Fruit fly (Drosophila melanogaster): ENCODE results near the gene CG12702.
A peak's percentile ranks its signal among the peaks of the same experiment; 100 is the strongest.

CG12702 gene

DNA sequence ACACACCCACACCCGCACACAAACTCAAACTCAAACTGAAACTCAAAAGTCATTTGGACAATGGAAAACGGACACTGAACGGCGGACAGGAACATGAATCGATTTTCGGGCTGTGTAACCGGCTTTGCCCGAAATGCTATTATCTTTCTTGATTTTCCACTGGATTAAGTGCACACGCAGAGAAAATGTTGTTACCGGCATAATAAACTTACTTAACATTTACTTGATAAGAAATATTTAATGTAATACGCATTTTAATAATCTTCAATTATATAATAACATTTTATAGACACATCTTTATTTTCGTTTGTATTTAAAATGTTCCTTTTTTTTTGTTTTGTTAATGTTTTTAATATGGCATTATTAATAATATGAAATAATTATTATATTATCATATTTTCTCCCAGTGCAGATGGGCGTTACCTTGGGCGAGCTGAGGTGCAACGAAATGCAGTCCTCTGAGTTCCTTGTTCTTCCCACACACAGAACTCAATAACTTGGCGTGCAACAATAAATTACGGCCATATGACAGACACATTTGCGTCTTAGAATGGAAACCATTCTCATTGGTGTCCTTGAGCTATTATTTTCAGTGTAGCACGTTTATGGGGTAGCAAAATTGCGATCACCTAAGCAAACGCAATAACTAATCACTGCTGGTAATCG, at the start of gene CG12702:
Gene CG12702, minus strand, starts transcription at position 51 of the 666 bp plus-strand sequence.
- TF ChIP-seq CTCF (optimal IDR thresholded peaks at IDR 0.05) (no peak), CG8478 (optimal IDR thresholded peaks at IDR 0.05) (no peak)

DNA sequence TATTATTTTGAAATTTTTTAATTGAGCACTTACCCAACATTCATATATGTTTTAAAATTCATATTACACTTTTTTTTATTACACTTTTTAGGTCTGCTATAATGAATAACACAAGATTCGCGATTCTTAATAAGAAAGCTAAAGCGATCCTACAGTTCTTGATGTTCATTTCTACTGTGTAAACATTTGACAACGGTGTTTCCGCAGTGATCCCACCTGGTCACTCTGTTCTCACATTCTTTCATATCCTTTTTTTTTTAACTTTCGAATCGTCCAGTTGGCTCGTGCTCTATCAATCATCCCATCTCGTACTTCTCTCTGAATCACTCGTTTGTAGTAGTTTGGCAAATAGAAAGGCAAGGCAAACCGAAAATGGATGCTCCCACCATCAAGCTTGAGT, 47.8 kb upstream of the CG12702 start, which contains the start of gene SkpD:
Gene SkpD, plus strand, starts transcription at position 301 of the 400 bp plus-strand sequence.
- TF ChIP-seq CTCF (optimal IDR thresholded peaks at IDR 0.05) (no peak), CG8478 (optimal IDR thresholded peaks at IDR 0.05) (no peak)

DNA sequence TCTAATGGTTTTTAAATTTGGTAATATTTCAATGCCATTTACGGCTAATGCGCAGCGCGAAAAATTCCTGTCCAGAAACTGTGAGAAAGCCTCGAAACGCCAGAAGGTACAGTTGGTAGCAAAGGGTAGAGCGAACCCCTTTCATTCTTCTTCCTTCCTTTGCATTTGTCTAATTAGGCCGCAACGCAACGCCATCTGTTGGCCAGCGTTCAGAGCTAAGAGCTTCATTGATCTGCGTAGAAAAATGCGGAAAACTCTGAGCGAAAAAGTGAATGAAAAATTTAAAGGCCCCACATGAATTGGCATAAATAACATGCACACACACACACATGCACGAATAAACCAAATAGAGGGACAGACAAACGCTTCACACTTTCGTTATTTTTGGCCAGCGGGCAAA, 46.4 kb upstream of the CG12702 start:
- TF ChIP-seq CG8478 (optimal IDR thresholded peaks at IDR 0.05) (no peak), CTCF (optimal IDR thresholded peaks at IDR 0.05) (peak; percentile 53 to 58)

DNA sequence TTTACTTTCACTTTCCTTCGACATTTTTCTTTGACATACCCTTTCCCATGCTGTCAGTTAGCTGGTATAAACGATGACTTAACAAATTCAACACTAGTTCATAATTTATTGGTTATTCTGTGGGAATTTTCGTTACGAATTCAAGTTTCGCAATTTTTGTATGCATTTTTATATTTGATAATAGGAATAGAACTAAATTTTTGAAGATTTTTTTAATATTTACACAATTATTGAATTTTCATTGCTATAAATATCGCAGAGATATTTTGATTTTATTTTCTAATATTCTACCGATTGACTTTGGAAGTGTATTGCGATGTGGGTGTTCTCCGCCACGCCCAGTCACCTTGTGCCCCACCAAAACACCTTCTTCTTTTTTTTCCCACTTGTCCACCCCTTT, 41.5 kb upstream of the CG12702 start:
- no peak for TF ChIP-seq CG8478 (optimal IDR thresholded peaks at IDR 0.05)
- TF ChIP-seq CTCF (optimal IDR thresholded peaks at IDR 0.05), result no peak

DNA sequence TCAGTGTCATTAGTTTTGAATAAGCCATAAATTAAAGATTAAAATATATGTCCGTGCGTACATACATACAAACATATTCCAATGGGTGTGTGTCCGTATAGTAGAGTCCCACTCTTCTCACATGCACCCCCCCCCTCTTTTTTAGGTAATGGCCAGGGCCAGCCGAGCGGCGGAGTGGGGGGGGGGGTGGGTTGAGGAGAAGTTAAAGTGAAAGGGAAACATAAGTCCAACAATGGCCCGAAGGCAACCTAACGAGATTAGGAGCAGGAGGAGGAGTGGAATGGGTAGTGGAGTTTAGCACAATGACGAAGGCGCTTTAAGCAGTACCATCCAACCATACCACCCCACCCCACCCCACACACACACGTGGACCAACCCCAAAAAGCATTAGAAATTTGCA, 31.1 kb upstream of the CG12702 start:
- TF ChIP-seq CTCF (optimal IDR thresholded peaks at IDR 0.05) (no peak), CG8478 (optimal IDR thresholded peaks at IDR 0.05) (no peak)

DNA sequence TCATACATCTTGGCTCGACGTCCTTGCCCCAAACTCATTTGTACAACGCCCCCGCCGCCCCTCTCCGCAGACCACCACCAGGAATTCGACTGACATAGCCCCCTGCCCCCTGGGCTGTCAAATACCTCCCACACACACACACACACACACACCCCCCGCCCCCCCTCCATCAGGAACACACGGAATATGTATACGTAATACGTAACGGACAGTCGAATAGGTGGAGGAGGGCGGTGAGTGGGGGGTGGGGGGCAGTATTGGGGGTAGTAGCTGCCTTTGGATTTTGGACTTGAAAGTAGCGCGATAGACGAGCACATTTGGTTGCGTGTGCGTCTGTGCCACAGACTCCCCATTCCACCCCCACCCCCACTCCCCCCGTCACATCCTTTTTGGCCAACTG, 27.9 kb upstream of the CG12702 start:
- TF ChIP-seq CTCF (optimal IDR thresholded peaks at IDR 0.05), result no peak
- no peak for TF ChIP-seq CG8478 (optimal IDR thresholded peaks at IDR 0.05)

DNA sequence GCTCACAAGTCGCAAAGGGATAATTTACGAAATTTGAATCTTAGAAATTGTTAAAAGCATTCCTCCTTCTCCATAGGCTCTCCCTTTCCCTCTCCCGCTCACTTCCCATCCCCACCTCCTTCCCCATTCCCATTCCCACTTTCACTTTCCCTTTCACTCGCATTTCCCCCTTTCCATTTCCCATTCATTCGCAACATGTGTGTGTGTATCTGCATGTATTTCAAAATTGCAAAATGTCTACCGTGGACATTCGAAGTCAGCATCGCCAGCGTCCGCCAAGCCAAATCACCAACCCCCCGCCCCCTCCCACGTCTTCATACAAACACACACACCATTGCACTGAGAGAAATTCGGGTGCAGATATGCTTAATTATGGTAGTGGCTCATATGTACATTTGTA, 27.2 kb upstream of the CG12702 start:
- TF ChIP-seq CG8478 (optimal IDR thresholded peaks at IDR 0.05) (no peak), CTCF (optimal IDR thresholded peaks at IDR 0.05) (no peak)

DNA sequence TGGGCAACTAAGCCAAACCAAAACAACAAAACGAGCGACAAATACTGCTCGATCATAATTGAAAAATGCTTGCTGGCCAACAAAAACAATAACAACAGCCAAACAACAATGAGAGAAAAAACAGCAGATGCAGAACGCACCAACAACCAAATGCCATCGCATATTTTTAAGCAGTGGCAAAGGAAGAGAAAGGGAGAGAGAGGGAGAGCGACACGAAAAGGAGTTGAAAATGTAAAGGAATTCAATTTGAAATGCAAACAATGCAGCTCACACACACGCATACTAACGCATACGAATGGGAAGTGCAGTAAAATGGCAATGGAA, 23.9 kb upstream of the CG12702 start:
- TF ChIP-seq CTCF (optimal IDR thresholded peaks at IDR 0.05) (no peak), CG8478 (optimal IDR thresholded peaks at IDR 0.05) (no peak)

DNA sequence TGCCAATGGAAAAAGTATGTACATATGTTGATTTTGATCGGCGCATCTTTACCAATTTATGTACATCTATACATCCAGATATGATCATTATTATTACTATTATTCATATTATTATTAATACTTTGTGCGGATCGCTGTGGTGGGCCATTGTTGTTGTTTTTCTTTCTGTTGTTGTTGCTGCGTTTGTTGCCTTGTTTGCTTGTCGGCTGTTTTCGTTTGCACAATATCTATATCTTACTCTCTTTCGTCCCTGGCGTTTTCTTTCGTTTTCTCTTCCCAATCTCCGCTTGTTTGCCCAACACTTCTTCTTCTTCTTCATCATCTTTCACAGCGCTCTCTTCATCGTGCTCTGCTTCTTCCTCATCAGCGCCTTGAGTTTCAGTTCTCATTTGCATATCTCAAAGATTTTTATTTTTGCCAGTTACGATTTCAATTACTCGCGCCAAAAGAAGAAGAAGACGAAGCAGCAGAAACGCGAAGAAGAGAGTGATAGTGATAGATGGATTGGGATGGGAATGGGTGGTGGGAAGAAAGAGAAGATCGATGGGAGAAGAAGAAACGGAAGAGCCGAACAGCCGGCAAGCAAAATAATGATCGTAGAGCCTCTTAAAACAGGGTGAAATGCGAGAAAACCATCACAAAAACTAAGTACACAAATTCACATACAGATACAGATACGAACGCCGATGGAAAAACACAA, 23.4 kb upstream of the CG12702 start:
- TF ChIP-seq CG8478 (optimal IDR thresholded peaks at IDR 0.05), result no peak

DNA sequence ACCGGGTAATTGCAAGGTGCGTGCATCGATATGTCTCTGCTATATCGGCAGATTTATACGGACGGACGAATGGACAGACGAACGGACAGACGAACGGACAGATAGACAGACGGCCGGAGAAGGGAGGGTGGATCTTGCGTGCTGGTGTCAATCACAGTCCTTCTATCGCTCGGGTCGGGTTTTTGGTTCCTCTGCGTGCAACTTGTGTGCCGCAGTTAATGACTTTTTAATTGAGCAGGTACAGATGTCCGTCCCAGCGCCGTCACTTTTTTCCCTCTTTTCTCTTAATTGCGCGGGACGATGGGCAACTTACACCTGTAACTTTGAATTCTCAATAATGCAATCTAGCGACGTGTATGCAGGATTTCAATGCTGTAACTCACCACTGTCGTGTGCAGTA, 22.1 kb upstream of the CG12702 start:
- TF ChIP-seq CTCF (optimal IDR thresholded peaks at IDR 0.05), result no peak
- TF ChIP-seq CG8478 (optimal IDR thresholded peaks at IDR 0.05), result no peak

DNA sequence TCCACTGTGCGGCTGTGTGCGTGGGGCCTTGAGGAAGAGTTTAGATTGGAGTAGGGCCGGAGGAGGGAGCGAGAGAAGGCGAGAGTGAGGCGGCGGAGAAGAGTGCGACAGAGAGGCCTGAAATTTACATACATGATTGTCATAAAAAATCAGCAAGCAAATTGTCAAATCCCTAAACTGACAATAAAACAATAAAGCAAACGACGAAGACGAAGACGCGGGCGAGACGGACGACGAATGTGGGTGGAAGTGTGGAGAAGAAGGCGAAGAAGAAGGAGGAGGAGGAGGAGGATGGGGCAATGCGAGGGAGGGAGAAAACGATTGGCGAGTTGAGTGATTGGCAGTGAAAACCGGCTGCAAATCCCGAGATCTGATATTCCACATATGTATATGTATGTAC, 20.7 kb upstream of the CG12702 start:
- TF ChIP-seq CTCF (optimal IDR thresholded peaks at IDR 0.05) (no peak), CG8478 (optimal IDR thresholded peaks at IDR 0.05) (no peak)

DNA sequence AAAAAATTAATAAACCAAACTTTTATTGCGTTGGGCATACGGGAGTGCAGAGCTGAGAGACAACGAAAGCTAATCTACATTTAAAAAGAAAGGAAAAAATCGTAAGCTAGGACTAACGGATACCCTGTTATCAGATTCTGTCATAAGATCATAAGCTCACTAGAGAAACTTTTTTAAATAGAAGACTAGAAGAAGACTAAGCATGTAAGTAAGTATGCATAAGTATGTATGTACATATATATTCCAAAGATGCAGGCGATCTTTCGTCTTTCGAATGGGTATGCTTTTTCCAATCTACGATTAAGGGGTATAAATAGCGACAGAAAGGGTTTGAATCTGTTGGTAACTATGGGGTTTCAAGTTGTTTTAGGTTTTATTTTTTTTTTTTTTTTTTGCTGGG, 20.2 kb upstream of the CG12702 start:
- TF ChIP-seq CG8478 (optimal IDR thresholded peaks at IDR 0.05) (no peak), CTCF (optimal IDR thresholded peaks at IDR 0.05) (no peak)

DNA sequence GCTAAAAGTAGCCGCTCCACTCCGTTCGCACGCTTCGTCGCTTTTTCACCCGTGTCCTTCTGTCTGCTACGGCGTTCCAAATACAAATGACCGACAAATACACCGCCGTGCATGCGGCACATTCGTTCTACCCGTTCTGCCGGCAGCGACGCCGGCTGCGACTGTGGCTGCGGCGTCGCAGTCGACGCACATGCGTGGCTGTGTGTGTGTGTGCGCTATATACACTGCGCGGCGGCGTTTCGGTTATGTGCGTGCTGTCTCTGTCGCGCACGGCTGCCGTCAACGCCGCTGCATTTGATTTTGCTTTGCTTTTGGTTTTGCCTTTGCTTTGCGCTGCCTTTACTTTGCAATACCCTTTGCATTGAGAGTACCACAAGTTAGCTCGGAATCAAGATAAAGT, 18.8 kb upstream of the CG12702 start, which contains the start of gene zld:
Gene zld, minus strand, starts transcription at position 92 of the 400 bp plus-strand sequence.
- TF ChIP-seq CG8478 (optimal IDR thresholded peaks at IDR 0.05) (no peak), CTCF (optimal IDR thresholded peaks at IDR 0.05) (no peak)

DNA sequence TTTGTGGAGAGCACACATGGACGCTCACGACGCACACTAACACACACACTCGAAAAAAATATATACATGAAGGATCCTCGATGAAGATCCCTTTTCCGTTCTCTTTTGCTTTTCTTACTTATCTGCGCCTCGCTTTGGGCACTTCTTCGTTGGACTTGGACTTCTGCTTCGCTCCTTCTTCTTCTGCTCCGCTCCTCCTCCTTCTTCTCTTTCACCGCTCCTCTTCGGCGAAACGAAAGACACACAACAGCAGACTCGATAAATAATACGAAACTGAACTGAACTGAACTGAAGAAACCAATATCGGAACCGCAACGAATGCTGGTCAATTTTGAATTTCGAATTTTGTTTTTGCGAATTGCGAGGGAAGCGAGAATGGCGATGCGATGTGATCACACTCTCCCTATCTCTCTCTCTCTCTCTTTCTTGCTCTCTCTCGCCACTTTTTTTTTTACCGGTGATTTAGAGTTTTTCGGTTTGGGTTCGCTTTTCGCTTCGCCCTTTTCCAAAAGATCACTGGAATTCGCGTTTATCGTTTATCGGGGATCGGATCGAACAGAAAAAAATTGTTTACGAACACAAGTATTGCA, 18.2 kb upstream of the CG12702 start:
- TF ChIP-seq CG8478 (optimal IDR thresholded peaks at IDR 0.05), result no peak
- TF ChIP-seq CTCF (optimal IDR thresholded peaks at IDR 0.05), result no peak

DNA sequence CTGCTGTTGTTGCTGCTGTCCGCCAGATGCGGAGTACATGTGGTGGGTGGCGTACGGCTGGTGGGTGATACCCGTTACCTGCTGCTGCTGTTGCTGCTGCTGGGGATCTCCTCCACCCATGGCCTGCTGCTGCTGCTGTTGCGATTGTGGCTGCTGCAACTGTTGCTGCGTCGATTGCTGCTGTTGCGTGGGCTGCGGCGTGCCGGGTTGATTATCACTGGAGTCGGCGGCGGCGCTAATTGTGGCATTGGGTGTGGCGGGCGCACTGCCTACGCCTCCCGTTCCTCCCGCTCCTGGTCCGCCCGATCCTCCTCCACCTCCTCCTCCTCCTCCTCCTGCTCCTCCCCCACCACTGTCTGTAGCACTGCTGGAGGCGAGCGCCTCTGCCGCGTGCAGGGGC, 17.2 kb upstream of the CG12702 start:
- no peak for TF ChIP-seq CG8478 (optimal IDR thresholded peaks at IDR 0.05)
- TF ChIP-seq CTCF (optimal IDR thresholded peaks at IDR 0.05), result no peak

DNA sequence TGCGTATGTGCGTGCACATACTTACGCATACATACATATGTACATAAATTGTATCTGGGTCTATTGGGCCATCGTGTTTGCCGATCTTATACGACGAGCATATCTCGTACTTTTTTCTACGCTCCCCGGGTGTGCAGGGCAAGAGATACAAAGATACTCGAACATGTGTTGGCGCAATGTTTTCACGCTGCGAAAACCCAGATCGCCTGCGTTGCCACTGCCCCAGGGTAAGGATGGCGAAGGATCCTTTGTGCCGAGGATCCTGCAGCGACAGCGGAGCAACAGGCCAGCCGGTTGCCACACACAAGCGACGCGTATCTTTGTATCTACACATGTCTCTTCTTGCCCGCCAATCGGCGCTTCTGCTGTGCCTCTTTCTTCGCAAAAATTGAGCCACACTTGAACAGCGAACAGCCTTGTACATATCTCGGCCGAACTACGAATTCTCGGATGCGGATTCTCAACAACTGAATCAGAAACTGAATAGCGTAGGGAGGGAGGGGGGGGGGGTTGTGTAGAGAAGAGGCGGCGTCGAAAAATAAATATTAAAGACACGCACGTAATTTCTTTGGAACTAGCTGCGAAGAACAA, 10.5 kb upstream of the CG12702 start:
- TF ChIP-seq CTCF (optimal IDR thresholded peaks at IDR 0.05) (no peak), CG8478 (optimal IDR thresholded peaks at IDR 0.05) (no peak)

All from S2 (cell line).